Worm (Caenorhabditis elegans) whole organism, young adult: ENCODE data around the gene txt-6.

Experiments used
- C17E4.6 ChIP-seq: fragments of 200-800 bp; sonication (Bioruptor generic); IDR thresholded peaks from 2 replicates; pipeline ENCODE4 v1.3.6; 2022; ENCODE audit warnings: missing genetic modification reagents, missing genetic modification characterization, missing compliant biosample characterization
- D2030.7 ChIP-seq: fragments of 200-800 bp; sonication (Bioruptor generic); IDR thresholded peaks from 2 replicates; pipeline ENCODE4 v1.3.6; 2022; ENCODE audit warnings: missing genetic modification reagents, missing genetic modification characterization, missing compliant biosample characterization
- F10E7.11 ChIP-seq: sonication (generic microtip); optimal IDR thresholded peaks from 2 replicates; lab custom pipeline; 2017; ENCODE audit warnings: mild to moderate bottlenecking, missing genetic modification characterization, moderate library complexity, missing compliant biosample characterization
- F33H1.4 ChIP-seq: fragments of 200-800 bp; sonication (Bioruptor generic); IDR thresholded peaks from 2 replicates; pipeline ENCODE4 v1.3.6; 2022; ENCODE audit warnings: missing genetic modification reagents, missing genetic modification characterization, missing compliant biosample characterization
- F57A8.1 ChIP-seq: fragments of 200-800 bp; sonication (Bioruptor generic); optimal IDR thresholded peaks from 2 replicates; lab custom pipeline; 2018; ENCODE audit warnings: mild to moderate bottlenecking, missing genetic modification characterization, moderate library complexity, missing compliant biosample characterization
- K12H6.12 ChIP-seq: fragments of 200-800 bp; sonication (Bioruptor generic); optimal IDR thresholded peaks from 2 replicates; lab custom pipeline; 2018; ENCODE audit warnings: mild to moderate bottlenecking, missing genetic modification characterization, missing compliant biosample characterization
- T07F8.4 ChIP-seq: sonication (generic microtip); optimal IDR thresholded peaks from 2 replicates; lab custom pipeline; 2016; ENCODE audit warnings: mild to moderate bottlenecking, missing genetic modification characterization, moderate library complexity, missing compliant biosample characterization
- Y53G8AR.9 ChIP-seq: fragments of 200-800 bp; sonication (Bioruptor generic); conservative IDR thresholded peaks from 2 replicates; pipeline ENCODE4 v1.3.6; 2022; ENCODE audit warnings: missing genetic modification reagents, missing genetic modification characterization, missing compliant biosample characterization
- Y56A3A.18 ChIP-seq: fragments of 200-800 bp; sonication (Bioruptor generic); IDR thresholded peaks from 2 replicates; pipeline ENCODE4 v1.3.6; 2022; ENCODE audit warnings: missing genetic modification reagents, missing genetic modification characterization, missing compliant biosample characterization
- Y79H2A.3 ChIP-seq: fragments of 200-800 bp; sonication (Bioruptor generic); conservative IDR thresholded peaks from 2 replicates; pipeline ENCODE4 v1.3.6; 2022; ENCODE audit warnings: missing genetic modification reagents, missing genetic modification characterization, missing compliant biosample characterization
- akir-1 ChIP-seq: fragments of 200-800 bp; sonication (Bioruptor generic); optimal IDR thresholded peaks from 2 replicates; lab custom pipeline; 2018; ENCODE audit warnings: mild to moderate bottlenecking, missing genetic modification characterization, moderate library complexity, missing compliant biosample characterization
- aptf-2 ChIP-seq: fragments of 200-800 bp; sonication (Bioruptor generic); conservative IDR thresholded peaks from 2 replicates; pipeline ENCODE4 v1.3.6; 2022; ENCODE audit warnings: missing genetic modification reagents, missing genetic modification characterization, missing compliant biosample characterization
- aptf-3 ChIP-seq: fragments of 200-800 bp; sonication (Bioruptor generic); IDR thresholded peaks from 2 replicates; pipeline ENCODE4 v1.3.6; 2022; ENCODE audit warnings: missing genetic modification characterization, missing compliant biosample characterization
- attf-6 ChIP-seq: fragments of 200-800 bp; sonication (Bioruptor generic); IDR thresholded peaks from 2 replicates; pipeline ENCODE4 v1.3.6; 2022; ENCODE audit warnings: missing genetic modification reagents, missing genetic modification characterization, missing compliant biosample characterization
- bed-1 ChIP-seq: fragments of 200-800 bp; sonication (Bioruptor generic); IDR thresholded peaks from 2 replicates; pipeline ENCODE4 v1.3.6; 2022; ENCODE audit warnings: missing genetic modification reagents, missing genetic modification characterization, missing compliant biosample characterization
- cebp-1 ChIP-seq, 2 experiments: fragments of 200-800 bp in 1 of 2; sonication (Bioruptor generic) in 1 of 2; sonication (generic microtip) in 1 of 2; IDR thresholded peaks in 1 of 2; optimal IDR thresholded peaks in 1 of 2; 2 replicates each; pipeline versions ENCODE4 v1.3.6 to Lab custom; 2017 to 2022; ENCODE audit warnings: missing compliant biosample characterization in 2 of 2, missing genetic modification characterization in 2 of 2, mild to moderate bottlenecking in 1 of 2, missing genetic modification reagents in 1 of 2, moderate library complexity in 1 of 2
- ceh-40 ChIP-seq: fragments of 200-800 bp; sonication (Bioruptor generic); IDR thresholded peaks from 2 replicates; pipeline ENCODE4 v1.3.6; 2022; ENCODE audit warnings: missing genetic modification characterization, missing compliant biosample characterization
- ceh-91 ChIP-seq: fragments of 200-800 bp; sonication (Bioruptor generic); IDR thresholded peaks from 2 replicates; pipeline ENCODE4 v1.3.6; 2022; ENCODE audit warnings: missing genetic modification reagents, missing genetic modification characterization, missing compliant biosample characterization
- die-1 ChIP-seq: sonication (generic microtip); optimal IDR thresholded peaks from 2 replicates; lab custom pipeline; 2016; ENCODE audit warnings: missing genotype, mild to moderate bottlenecking, missing genetic modification characterization, missing compliant biosample characterization
- dox-1 ChIP-seq: fragments of 200-800 bp; sonication (Bioruptor generic); IDR thresholded peaks from 2 replicates; pipeline ENCODE4 v1.3.6; 2022; ENCODE audit warnings: missing genetic modification reagents, missing genetic modification characterization, missing compliant biosample characterization
- egl-44 ChIP-seq: fragments of 200-800 bp; sonication (Bioruptor generic); IDR thresholded peaks from 2 replicates; pipeline ENCODE4 v1.3.6; 2022; ENCODE audit warnings: missing genetic modification reagents, missing genetic modification characterization, missing compliant biosample characterization
- ekl-4 ChIP-seq: fragments of 200-800 bp; sonication (Bioruptor generic); IDR thresholded peaks from 2 replicates; pipeline ENCODE4 v1.3.6; 2022; ENCODE audit warnings: missing genetic modification reagents, missing genetic modification characterization, missing compliant biosample characterization
- hlh-12 ChIP-seq: sonication (generic microtip); optimal IDR thresholded peaks from 2 replicates; lab custom pipeline; 2016; ENCODE audit warnings: missing genetic modification characterization, missing compliant biosample characterization
- hmg-1.2 ChIP-seq: fragments of 200-800 bp; sonication (Bioruptor generic); IDR thresholded peaks from 2 replicates; pipeline ENCODE4 v1.3.6; 2022; ENCODE audit warnings: missing genetic modification reagents, missing genetic modification characterization, missing compliant biosample characterization
- hmg-20 ChIP-seq: fragments of 200-800 bp; sonication (Bioruptor generic); IDR thresholded peaks from 2 replicates; pipeline ENCODE4 v1.3.6; 2022; ENCODE audit warnings: missing genetic modification reagents, missing genetic modification characterization, missing compliant biosample characterization
- hsf-1 ChIP-seq: fragments of 200-800 bp; sonication (Bioruptor generic); IDR thresholded peaks from 2 replicates; pipeline ENCODE4 v1.3.6; 2022; ENCODE audit warnings: missing genetic modification reagents, missing genetic modification characterization, missing compliant biosample characterization
- let-607 ChIP-seq, 2 experiments: fragments of 200-800 bp in 1 of 2; sonication (Bioruptor generic) in 1 of 2; sonication (generic microtip) in 1 of 2; optimal IDR thresholded peaks; 2 replicates each; lab custom pipeline; 2016 to 2018; ENCODE audit warnings: mild to moderate bottlenecking in 2 of 2, missing compliant biosample characterization in 2 of 2, missing genetic modification characterization in 2 of 2, moderate library complexity in 2 of 2, missing genotype in 1 of 2
- lin-40 ChIP-seq: sonication (generic microtip); optimal IDR thresholded peaks from 2 replicates; lab custom pipeline; 2016; ENCODE audit warnings: missing genetic modification characterization, mild to moderate bottlenecking, missing compliant biosample characterization, missing genotype, missing genetic modification reagents
- lir-1 ChIP-seq: fragments of 200-800 bp; sonication (Bioruptor generic); conservative IDR thresholded peaks from 2 replicates; pipeline ENCODE4 v1.3.6; 2022; ENCODE audit warnings: missing genetic modification reagents, missing genetic modification characterization, missing compliant biosample characterization
- madf-6 ChIP-seq: fragments of 200-800 bp; sonication (Bioruptor generic); IDR thresholded peaks from 2 replicates; pipeline ENCODE4 v1.3.6; 2022; ENCODE audit warnings: missing genetic modification reagents, missing genetic modification characterization, missing compliant biosample characterization
- mcd-1 ChIP-seq: fragments of 200-800 bp; sonication (Bioruptor generic); IDR thresholded peaks from 2 replicates; pipeline ENCODE4 v1.3.6; 2022; ENCODE audit warnings: missing genetic modification reagents, missing genetic modification characterization, missing compliant biosample characterization
- nfya-1 ChIP-seq: sonication (generic microtip); optimal IDR thresholded peaks from 2 replicates; lab custom pipeline; 2017; ENCODE audit warnings: antibody characterized with exemption, missing compliant biosample characterization, missing genetic modification characterization, borderline replicate concordance; ENCODE audit not compliant: insufficient read depth
- nhr-120 ChIP-seq: fragments of 200-800 bp; sonication (Bioruptor generic); IDR thresholded peaks from 2 replicates; pipeline ENCODE4 v1.3.6; 2022; ENCODE audit warnings: missing genetic modification characterization, missing compliant biosample characterization
- nhr-27 ChIP-seq: fragments of 200-800 bp; sonication (Bioruptor generic); optimal IDR thresholded peaks from 2 replicates; lab custom pipeline; 2018; ENCODE audit warnings: mild to moderate bottlenecking, missing genetic modification characterization, moderate library complexity, missing compliant biosample characterization
- pbrm-1 ChIP-seq: fragments of 200-800 bp; sonication (Bioruptor generic); IDR thresholded peaks from 2 replicates; pipeline ENCODE4 v1.3.6; 2022; ENCODE audit warnings: missing genetic modification reagents, missing genetic modification characterization, missing compliant biosample characterization
- pha-4 ChIP-seq: fragments of 150-350 bp; sonication (generic microtip); optimal IDR thresholded peaks from 2 replicates; lab custom pipeline; 2014; ENCODE audit warnings: missing biosample characterization, missing genetic modification reagents, missing genetic modification characterization
- rcor-1 ChIP-seq: fragments of 200-800 bp; sonication (Bioruptor generic); IDR thresholded peaks from 2 replicates; pipeline ENCODE4 v1.3.6; 2022; ENCODE audit warnings: missing genetic modification reagents, missing genetic modification characterization, missing compliant biosample characterization
- rpc-1 ChIP-seq, 2 experiments: fragments of 150-350 bp in 1 of 2; sonication (generic microtip) in 1 of 2; optimal IDR thresholded peaks; 2 replicates each; lab custom pipeline; 2014 to 2018; ENCODE audit warnings: missing biosample characterization in 1 of 2, missing genetic modification characterization in 1 of 2, missing genetic modification reagents in 1 of 2, missing genotype in 1 of 2
- tbx-9 ChIP-seq: sonication (generic microtip); optimal IDR thresholded peaks from 2 replicates; lab custom pipeline; 2016; ENCODE audit warnings: borderline replicate concordance, missing genetic modification characterization, inconsistent platforms, missing compliant biosample characterization
- unc-130 ChIP-seq: sonication (generic microtip); optimal IDR thresholded peaks from 2 replicates; lab custom pipeline; 2016; ENCODE audit warnings: missing genetic modification reagents, missing genetic modification characterization, missing compliant biosample characterization
- zfh-2 ChIP-seq: fragments of 200-800 bp; sonication (Bioruptor generic); conservative IDR thresholded peaks from 2 replicates; pipeline ENCODE4 v1.3.6; 2022; ENCODE audit warnings: missing genetic modification reagents, missing genetic modification characterization, missing compliant biosample characterization
- zim-3 ChIP-seq: sonication (generic microtip); optimal IDR thresholded peaks from 2 replicates; lab custom pipeline; 2017; ENCODE audit warnings: mild to moderate bottlenecking, missing genetic modification characterization, moderate library complexity, missing compliant biosample characterization
- ztf-25 ChIP-seq: fragments of 200-800 bp; sonication (Bioruptor generic); IDR thresholded peaks from 2 replicates; pipeline ENCODE4 v1.3.6; 2022; ENCODE audit warnings: missing genetic modification reagents, missing genetic modification characterization, missing compliant biosample characterization
- ztf-28 ChIP-seq: fragments of 200-800 bp; sonication (Bioruptor generic); IDR thresholded peaks from 2 replicates; pipeline ENCODE4 v1.3.6; 2022; ENCODE audit warnings: missing genetic modification reagents, missing genetic modification characterization, missing compliant biosample characterization

Gene txt-6

ce11 chrV:4637153-4637552 lies 30.4 kb upstream of the txt-6 start (continued):
- TF ChIP-seq K12H6.12 (tag; lab: Kevin White, UChicago): no peak
- no peak for TF ChIP-seq F10E7.11 (tag; lab: Kevin White, UChicago)
- TF ChIP-seq zfh-2: no peak
- no peak for TF ChIP-seq lin-40 (tag; lab: Kevin White, UChicago)
- TF ChIP-seq nhr-27 (tag; lab: Kevin White, UChicago): no peak
- peak; percentile 41; the same call in 1 of the 2 replicates for TF ChIP-seq ceh-91 (GFP tag; lab: Robert Waterston, UW)
- TF ChIP-seq F33H1.4 (GFP tag; lab: Robert Waterston, UW): 0 out of 2 replicates have a peak, but pooled peaks have one; percentile 12
- TF ChIP-seq madf-6: peak; percentile 88
- TF ChIP-seq ekl-4 (GFP tag; lab: Robert Waterston, UW): no peak
- TF ChIP-seq D2030.7 (GFP tag; lab: Robert Waterston, UW): peak; percentile 49; the same call in 1 of the 2 replicates
- no peak for TF ChIP-seq C17E4.6 (GFP tag; lab: Robert Waterston, UW)
- TF ChIP-seq Y79H2A.3 (GFP tag; lab: Robert Waterston, UW): no peak
- no peak for TF ChIP-seq Y56A3A.18
- no peak for TF ChIP-seq unc-130 (GFP tag; lab: Kevin White, UChicago)
- no peak for TF ChIP-seq akir-1 (GFP tag; lab: Kevin White, UChicago)
- TF ChIP-seq zim-3: no peak
- TF ChIP-seq hlh-12 (tag; lab: Kevin White, UChicago): no peak
- no peak for TF ChIP-seq T07F8.4 (tag; lab: Kevin White, UChicago)
- TF ChIP-seq tbx-9 (tag; lab: Kevin White, UChicago): no peak
- TF ChIP-seq nfya-1 (tag; lab: Kevin White, UChicago): no peak
- TF ChIP-seq let-607 (tag; optimal IDR thresholded peaks at IDR 0.05; lab: Kevin White, UChicago): no peak
- 0 out of 2 replicates have a peak, but pooled peaks have one; percentile 10 for TF ChIP-seq hsf-1 (GFP tag; lab: Robert Waterston, UW)
- no peak for TF ChIP-seq F57A8.1
- TF ChIP-seq aptf-2 (GFP tag; lab: Robert Waterston, UW): 0 out of 2 replicates have a peak, but pooled peaks have one; percentile 13
- TF ChIP-seq pha-4: no peak
- no peak for TF ChIP-seq nhr-120
- TF ChIP-seq lir-1 (GFP tag; lab: Robert Waterston, UW): no peak

DNA sequence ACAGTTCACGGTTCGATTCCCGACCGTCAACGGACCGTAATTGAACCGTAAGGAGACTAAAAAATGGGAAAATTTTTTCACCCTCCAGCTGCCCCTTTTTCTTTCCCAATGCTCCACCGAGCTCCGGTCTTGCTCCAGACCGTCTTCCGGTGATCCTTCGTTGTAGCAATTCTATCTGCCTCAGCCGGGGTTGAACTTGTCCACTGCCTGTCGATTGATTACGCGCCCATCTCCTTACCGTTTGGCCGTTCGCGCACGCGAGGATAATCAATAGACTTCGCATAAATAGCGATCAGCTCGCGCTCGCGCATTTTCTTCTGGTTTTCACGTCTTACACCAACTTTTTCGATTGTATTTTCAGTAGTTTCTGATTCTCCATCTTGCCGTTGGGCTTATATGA lies 26.1 kb upstream of the txt-6 start:
- peak; percentile 26; the same call in 1 of the 2 replicates for TF ChIP-seq Y79H2A.3 (GFP tag; lab: Robert Waterston, UW)
- peak; percentile 51; the same call in 1 of the 2 replicates for TF ChIP-seq rcor-1 (GFP tag; lab: Robert Waterston, UW)
- peak; percentile 83 for TF ChIP-seq dox-1 (GFP tag; lab: Robert Waterston, UW)
- peak; percentile 23 for TF ChIP-seq rpc-1 (optimal IDR thresholded peaks at IDR 0.05; lab: Kevin White, UChicago)
- TF ChIP-seq rpc-1 (tag; optimal IDR thresholded peaks at IDR 0.05; lab: Kevin White, UChicago): peak; percentile 56
- TF ChIP-seq hmg-20 (GFP tag; lab: Robert Waterston, UW): peak; percentile 36; the same call in 1 of the 2 replicates
- TF ChIP-seq Y53G8AR.9 (GFP tag; lab: Robert Waterston, UW): peak; percentile 64
- TF ChIP-seq attf-6 (GFP tag; lab: Robert Waterston, UW): peak; percentile 71
- peak; percentile 55; the same call in 1 of the 2 replicates for TF ChIP-seq pbrm-1 (GFP tag; lab: Robert Waterston, UW)
- peak; percentile 92 for TF ChIP-seq egl-44 (GFP tag; lab: Robert Waterston, UW)
- peak; percentile 69 for TF ChIP-seq madf-6
- peak; percentile 85; the same call in 1 of the 2 replicates for TF ChIP-seq ztf-25 (GFP tag; lab: Robert Waterston, UW)
- TF ChIP-seq mcd-1 (GFP tag; lab: Robert Waterston, UW): peak; percentile 48
- TF ChIP-seq ceh-40 (GFP tag; lab: Robert Waterston, UW): 0 out of 2 replicates have a peak, but pooled peaks have one; percentile 46
- TF ChIP-seq ekl-4 (GFP tag; lab: Robert Waterston, UW): peak; percentile 82
- TF ChIP-seq hmg-1.2 (GFP tag; lab: Robert Waterston, UW): peak; percentile 57
- TF ChIP-seq die-1 (tag; lab: Kevin White, UChicago): peak; percentile 15
- 0 out of 2 replicates have a peak, but pooled peaks have one; percentile 84 for TF ChIP-seq nhr-120
- TF ChIP-seq aptf-3 (GFP tag; lab: Robert Waterston, UW): peak; percentile 72; the same call in 1 of the 2 replicates
- TF ChIP-seq hsf-1 (GFP tag; lab: Robert Waterston, UW): peak; percentile 66; the same call in 1 of the 2 replicates
- peak; percentile 26; the same call in 1 of the 2 replicates for TF ChIP-seq C17E4.6 (GFP tag; lab: Robert Waterston, UW)
- TF ChIP-seq ztf-28: 0 out of 2 replicates have a peak, but pooled peaks have one; percentile 65
- TF ChIP-seq cebp-1 (GFP tag; IDR thresholded peaks at IDR 0.05; lab: Robert Waterston, UW): 0 out of 2 replicates have a peak, but pooled peaks have one; percentile 27
- TF ChIP-seq cebp-1 (tag; optimal IDR thresholded peaks at IDR 0.05; lab: Kevin White, UChicago): peak; percentile 21
- TF ChIP-seq D2030.7 (GFP tag; lab: Robert Waterston, UW): peak; percentile 81
- peak; percentile 88; the same call in 1 of the 2 replicates for TF ChIP-seq bed-1 (GFP tag; lab: Robert Waterston, UW)
